Worm (Caenorhabditis elegans): ENCODE results near the gene dhp-2.

- TF ChIP-seq lsy-2 (tag; optimal IDR thresholded peaks at IDR 0.05), result no peak
- no peak for TF ChIP-seq sptf-1 (tag; optimal IDR thresholded peaks at IDR 0.05)
- no peak for TF ChIP-seq unc-39 (tag; optimal IDR thresholded peaks at IDR 0.05)
- no peak for TF ChIP-seq nhr-28 (tag; optimal IDR thresholded peaks at IDR 0.05)
- no peak for TF ChIP-seq flh-1 (GFP tag; optimal IDR thresholded peaks at IDR 0.05)
- no peak for TF ChIP-seq elt-1 (tag; optimal IDR thresholded peaks at IDR 0.05; ENCODE audit: borderline replicate concordance, insufficient read depth)
- no peak for TF ChIP-seq unc-62 (GFP tag; optimal IDR thresholded peaks at IDR 0.05)
- TF ChIP-seq mep-1 (tag; optimal IDR thresholded peaks at IDR 0.05), result no peak
- TF ChIP-seq mab-5 (tag; optimal IDR thresholded peaks at IDR 0.05), result no peak
- TF ChIP-seq snpc-4 (tag; optimal IDR thresholded peaks at IDR 0.05), result no peak
- no peak for TF ChIP-seq ztf-11 (tag; optimal IDR thresholded peaks at IDR 0.05)
- TF ChIP-seq nhr-12 (tag; optimal IDR thresholded peaks at IDR 0.05), result no peak
- no peak for TF ChIP-seq nhr-237 (tag; optimal IDR thresholded peaks at IDR 0.05)
- no peak for TF ChIP-seq unc-120 (tag; optimal IDR thresholded peaks at IDR 0.05; ENCODE audit: poor library complexity, severe bottlenecking)
These were observed 11.5 kb downstream of the dhp-2 start for ce11 chrIV:9989416-9989815.

Measured in whole organism, mixed stage, embryonic.